Fruit fly (Drosophila melanogaster) whole organism, embryonic: ENCODE results near the gene klg.

Experiments
- Atf3 ChIP-seq: fragments of 200-800 bp; sonication (Bioruptor generic); optimal IDR thresholded peaks from 3 replicates; lab custom pipeline; 2016; ENCODE audit warnings: missing biosample characterization, missing genetic modification characterization
- CG10147 ChIP-seq: fragments of 200-800 bp; sonication (Bioruptor generic); optimal IDR thresholded peaks from 2 replicates; lab custom pipeline; 2019; ENCODE audit warnings: missing biosample characterization, mild to moderate bottlenecking, missing genetic modification characterization, moderate library complexity
- CG1024 ChIP-seq: fragments of 200-800 bp; sonication (Bioruptor generic); IDR thresholded peaks from 2 replicates; pipeline ENCODE4 v1.3.6; 2022; ENCODE audit warnings: missing biosample characterization, missing genetic modification characterization
- CG10274 ChIP-seq: fragments of 200-800 bp; sonication (Bioruptor generic); optimal IDR thresholded peaks from 3 replicates; lab custom pipeline; 2017; ENCODE audit warnings: missing biosample characterization, mild to moderate bottlenecking, missing genetic modification characterization
- CG11093 ChIP-seq: fragments of 200-800 bp; sonication (Bioruptor generic); IDR thresholded peaks from 3 replicates; pipeline ENCODE4 v1.3.6; 2022; ENCODE audit warnings: missing biosample characterization, missing genetic modification characterization
- CG11398 ChIP-seq: fragments of 200-800 bp; sonication (Bioruptor generic); optimal IDR thresholded peaks from 2 replicates; lab custom pipeline; 2016; ENCODE audit warnings: missing biosample characterization, missing genetic modification characterization
- CG12219 ChIP-seq: fragments of 200-800 bp; sonication (Bioruptor generic); optimal IDR thresholded peaks from 3 replicates; lab custom pipeline; 2018; ENCODE audit warnings: missing biosample characterization, mild to moderate bottlenecking, missing genetic modification characterization
- CG12391 ChIP-seq: fragments of 200-800 bp; sonication (Bioruptor generic); optimal IDR thresholded peaks from 3 replicates; lab custom pipeline; 2018; ENCODE audit warnings: missing biosample characterization, mild to moderate bottlenecking, missing genetic modification characterization, moderate library complexity
- CG12942 ChIP-seq: fragments of 200-800 bp; sonication (Bioruptor generic); optimal IDR thresholded peaks from 3 replicates; lab custom pipeline; 2016; ENCODE audit warnings: missing biosample characterization, missing genetic modification characterization
- CG13296 ChIP-seq: fragments of 200-800 bp; sonication (Bioruptor generic); optimal IDR thresholded peaks from 3 replicates; lab custom pipeline; 2018; ENCODE audit warnings: missing biosample characterization, mild to moderate bottlenecking, missing genetic modification characterization
- CG14050 ChIP-seq: fragments of 200-800 bp; sonication (Bioruptor generic); IDR thresholded peaks from 3 replicates; pipeline ENCODE4 v1.3.6; 2022; ENCODE audit warnings: missing biosample characterization, missing genetic modification characterization
- CG14441 ChIP-seq: fragments of 200-800 bp; sonication (Bioruptor generic); IDR thresholded peaks from 2 replicates; pipeline ENCODE4 v1.3.6; 2022; ENCODE audit warnings: missing biosample characterization, missing genetic modification characterization
- CG14667 ChIP-seq: fragments of 200-800 bp; sonication (Bioruptor generic); IDR thresholded peaks from 2 replicates; pipeline ENCODE4 v1.3.6; 2022; ENCODE audit warnings: missing biosample characterization, missing genetic modification characterization
- CG14860 ChIP-seq: fragments of 200-800 bp; sonication (Bioruptor generic); IDR thresholded peaks from 3 replicates; pipeline ENCODE4 v1.3.6; 2022; ENCODE audit warnings: missing biosample characterization, missing genetic modification characterization; ENCODE audit not compliant: partially characterized antibody
- CG16813 ChIP-seq: fragments of 200-800 bp; sonication (Bioruptor generic); IDR thresholded peaks from 3 replicates; pipeline ENCODE4 v1.3.6; 2022; ENCODE audit warnings: missing biosample characterization, missing genetic modification characterization; ENCODE audit not compliant: partially characterized antibody
- CG17912 ChIP-seq: fragments of 200-800 bp; sonication (Bioruptor generic); optimal IDR thresholded peaks from 2 replicates; lab custom pipeline; 2018; ENCODE audit warnings: missing biosample characterization, mild to moderate bottlenecking, missing genetic modification characterization
- CG2875 ChIP-seq: fragments of 200-800 bp; sonication (Bioruptor generic); optimal IDR thresholded peaks from 2 replicates; lab custom pipeline; 2017; ENCODE audit warnings: missing biosample characterization, mild to moderate bottlenecking, missing genetic modification characterization, missing genetic modification reagents
- CG31224 ChIP-seq: fragments of 200-800 bp; sonication (Bioruptor generic); IDR thresholded peaks from 2 replicates; pipeline ENCODE4 v1.3.6; 2022; ENCODE audit warnings: missing biosample characterization, missing genetic modification characterization
- CG3726 ChIP-seq: fragments of 200-800 bp; sonication (Bioruptor generic); IDR thresholded peaks from 3 replicates; pipeline ENCODE4, ENCODE4 v1.3.6; 2022; ENCODE audit warnings: missing biosample characterization, missing genetic modification characterization
- CG4820 ChIP-seq: fragments of 200-800 bp; sonication (Bioruptor generic); optimal IDR thresholded peaks from 3 replicates; lab custom pipeline; 2016; ENCODE audit warnings: missing biosample characterization, missing genetic modification characterization
- CG6854 ChIP-seq: fragments of 200-800 bp; sonication (Bioruptor generic); optimal IDR thresholded peaks from 3 replicates; lab custom pipeline; 2017; ENCODE audit warnings: missing biosample characterization, mild to moderate bottlenecking, missing genetic modification characterization
- CG7357 ChIP-seq: fragments of 200-800 bp; sonication (Bioruptor generic); IDR thresholded peaks from 3 replicates; pipeline ENCODE4 v1.3.6; 2022; ENCODE audit warnings: missing biosample characterization, missing genetic modification characterization
- CG9609 ChIP-seq: fragments of 200-800 bp; sonication (Bioruptor generic); optimal IDR thresholded peaks from 3 replicates; lab custom pipeline; 2016; ENCODE audit warnings: missing biosample characterization, missing genetic modification characterization
- Camta ChIP-seq: fragments of 200-800 bp; sonication (Bioruptor generic); optimal IDR thresholded peaks from 2 replicates; lab custom pipeline; 2016; ENCODE audit warnings: missing biosample characterization, missing genetic modification characterization
- Dref ChIP-seq: fragments of 200-800 bp; sonication (Bioruptor generic); IDR thresholded peaks from 2 replicates; pipeline ENCODE4 v1.3.6; 2022; ENCODE audit warnings: missing biosample characterization, missing genetic modification characterization
- E2f1 ChIP-seq: fragments of 200-800 bp; sonication (Bioruptor generic); IDR thresholded peaks from 2 replicates; pipeline ENCODE4 v1.3.6; 2022; ENCODE audit warnings: missing biosample characterization, missing genetic modification characterization
- Fer2 ChIP-seq: fragments of 200-800 bp; sonication (Bioruptor generic); optimal IDR thresholded peaks from 2 replicates; lab custom pipeline; 2018; ENCODE audit warnings: missing biosample characterization, mild to moderate bottlenecking, missing genetic modification characterization, moderate library complexity
- HLH3B ChIP-seq: fragments of 200-800 bp; sonication (Bioruptor generic); IDR thresholded peaks from 2 replicates; pipeline ENCODE4 v1.3.6; 2022; ENCODE audit warnings: missing biosample characterization, missing genetic modification characterization
- Lim3 ChIP-seq: fragments of 200-800 bp; sonication (Bioruptor generic); IDR thresholded peaks from 2 replicates; pipeline ENCODE4 v1.3.6; 2022; ENCODE audit warnings: missing biosample characterization, missing genetic modification characterization
- Med ChIP-seq: fragments of 200-800 bp; sonication (Bioruptor generic); peaks from one replicate; lab custom pipeline; 2016; ENCODE audit warnings: missing biosample characterization, missing genetic modification characterization, mild to moderate bottlenecking, inconsistent platforms, moderate library complexity
- Stat92E ChIP-seq, 3 experiments: fragments of >200 bp in 2 of 3; fragments of 200-800 bp in 1 of 3; sonication (Bioruptor generic) in 1 of 3; optimal IDR thresholded peaks; 2 replicates each; lab custom pipeline; 2017 to 2019; ENCODE audit warnings: missing biosample characterization in 3 of 3, missing genetic modification characterization in 3 of 3, mild to moderate bottlenecking in 1 of 3, moderate library complexity in 1 of 3
- bigmax ChIP-seq: fragments of 200-800 bp; sonication (Bioruptor generic); optimal IDR thresholded peaks from 2 replicates; lab custom pipeline; 2018; ENCODE audit warnings: missing biosample characterization, mild to moderate bottlenecking, missing genetic modification characterization
- bsh ChIP-seq, 2 experiments: fragments of 200-800 bp; sonication (Bioruptor generic); optimal IDR thresholded peaks; 2 replicates each; lab custom pipeline; 2017 to 2018; ENCODE audit warnings: mild to moderate bottlenecking in 2 of 2, missing biosample characterization in 2 of 2, missing genetic modification characterization in 2 of 2, moderate library complexity in 1 of 2
- ems ChIP-seq: fragments of 200-800 bp; sonication (Bioruptor generic); optimal IDR thresholded peaks from 3 replicates; lab custom pipeline; 2016; ENCODE audit warnings: missing biosample characterization, missing genetic modification characterization
- en ChIP-seq: fragments of 200-800 bp; sonication (Bioruptor generic); optimal IDR thresholded peaks from 2 replicates; lab custom pipeline; 2016; ENCODE audit warnings: missing biosample characterization, missing genetic modification characterization
- exex ChIP-seq: fragments of 200-800 bp; sonication (Bioruptor generic); optimal IDR thresholded peaks from 4 replicates; lab custom pipeline; 2018; ENCODE audit warnings: missing biosample characterization, mild to moderate bottlenecking, missing genetic modification characterization, moderate library complexity
- fd96Cb ChIP-seq: fragments of 200-800 bp; sonication (Bioruptor generic); optimal IDR thresholded peaks from 2 replicates; lab custom pipeline; 2018; ENCODE audit warnings: missing biosample characterization, mild to moderate bottlenecking, missing genetic modification characterization, moderate library complexity
- gfzf ChIP-seq: fragments of 200-800 bp; sonication (Bioruptor generic); optimal IDR thresholded peaks from 2 replicates; lab custom pipeline; 2016; ENCODE audit warnings: missing biosample characterization, mild to moderate bottlenecking, missing genetic modification characterization, moderate library complexity
- gsb ChIP-seq: fragments of 200-800 bp; sonication (Bioruptor generic); IDR thresholded peaks from 2 replicates; pipeline ENCODE4 v1.3.6; 2022; ENCODE audit warnings: missing biosample characterization, missing genetic modification characterization
- ind ChIP-seq: fragments of 200-800 bp; sonication (Bioruptor generic); optimal IDR thresholded peaks from 3 replicates; lab custom pipeline; 2016; ENCODE audit warnings: missing biosample characterization, missing genetic modification characterization
- luna ChIP-seq: fragments of 200-800 bp; sonication (Bioruptor generic); optimal IDR thresholded peaks from 2 replicates; lab custom pipeline; 2016; ENCODE audit warnings: missing biosample characterization, missing genetic modification characterization
- pnt ChIP-seq: fragments of 200-800 bp; sonication (Bioruptor generic); optimal IDR thresholded peaks from 3 replicates; lab custom pipeline; 2016; ENCODE audit warnings: missing biosample characterization, missing genetic modification characterization
- run ChIP-seq: fragments of 200-800 bp; sonication (Bioruptor generic); optimal IDR thresholded peaks from 3 replicates; lab custom pipeline; 2018; ENCODE audit warnings: missing biosample characterization, mild to moderate bottlenecking, missing genetic modification characterization
- slp2 ChIP-seq: fragments of 200-800 bp; sonication (Bioruptor generic); optimal IDR thresholded peaks from 2 replicates; lab custom pipeline; 2016; ENCODE audit warnings: missing biosample characterization, missing genetic modification characterization
- tgo ChIP-seq: fragments of 200-800 bp; sonication (Bioruptor generic); IDR thresholded peaks from 3 replicates; pipeline ENCODE4 v1.3.6; 2022; ENCODE audit warnings: missing biosample characterization, missing genetic modification characterization
- trem ChIP-seq: fragments of 200-800 bp; optimal IDR thresholded peaks from 3 replicates; lab custom pipeline; 2019; ENCODE audit warnings: missing biosample characterization, mild to moderate bottlenecking, missing genetic modification characterization, moderate library complexity
- tup ChIP-seq: fragments of 200-800 bp; sonication (Bioruptor generic); optimal IDR thresholded peaks from 2 replicates; lab custom pipeline; 2016; ENCODE audit warnings: missing biosample characterization, mild to moderate bottlenecking, missing genetic modification characterization, moderate library complexity
- unpg ChIP-seq: fragments of 200-800 bp; sonication (Bioruptor generic); optimal IDR thresholded peaks from 3 replicates; lab custom pipeline; 2018; ENCODE audit warnings: missing biosample characterization, mild to moderate bottlenecking, missing genetic modification characterization, moderate library complexity
- usp ChIP-seq: fragments of >200 bp; optimal IDR thresholded peaks from 2 replicates; lab custom pipeline; 2017; ENCODE audit warnings: missing biosample characterization, missing genetic modification characterization
- wek ChIP-seq: fragments of 200-800 bp; sonication (Bioruptor generic); optimal IDR thresholded peaks from 3 replicates; lab custom pipeline; 2018; ENCODE audit warnings: missing biosample characterization, mild to moderate bottlenecking, missing genetic modification characterization, moderate library complexity
- wor ChIP-seq: fragments of 200-800 bp; sonication (Bioruptor generic); IDR thresholded peaks from 2 replicates; pipeline ENCODE4 v1.3.6; 2022; ENCODE audit warnings: missing biosample characterization, missing genetic modification characterization

The klg gene

dm6 chr3R:22861982-22862381 is 37.1 kb upstream of the klg start (continued):
- no peak for TF ChIP-seq en (GFP tag; lab: Kevin White, UChicago)
- no peak for TF ChIP-seq CG16813 (GFP tag; lab: Robert Waterston, UW)
- no peak for TF ChIP-seq CG14860
- no peak for TF ChIP-seq Dref (GFP tag; lab: Robert Waterston, UW)
- TF ChIP-seq E2f1 (GFP tag; lab: Robert Waterston, UW): peak; percentile 52
- no peak for TF ChIP-seq gsb (GFP tag; lab: Robert Waterston, UW)
- peak; percentile 31 for TF ChIP-seq Atf3 (GFP tag; lab: Kevin White, UChicago)
- TF ChIP-seq Lim3 (GFP tag; lab: Robert Waterston, UW): no peak
- peak; percentile 10 for TF ChIP-seq ems (GFP tag; lab: Kevin White, UChicago)
- TF ChIP-seq gfzf (GFP tag; lab: Kevin White, UChicago): no peak
- TF ChIP-seq exex (tag; lab: Kevin White, UChicago): peak; percentile 1
- TF ChIP-seq Fer2 (tag; lab: Kevin White, UChicago): no peak
- TF ChIP-seq unpg (GFP tag; lab: Kevin White, UChicago): peak; percentile 68
- no peak for TF ChIP-seq tup (GFP tag; lab: Kevin White, UChicago)
- TF ChIP-seq HLH3B (GFP tag; lab: Robert Waterston, UW): peak; percentile 50; the same call in 1 of the 2 replicates
- peak; percentile 15 for TF ChIP-seq CG9609 (GFP tag; lab: Kevin White, UChicago)
- TF ChIP-seq Stat92E (GFP tag; optimal IDR thresholded peaks at IDR 0.05; lab: Kevin White, UChicago): no peak
- peak; percentile 49 for TF ChIP-seq CG13296 (GFP tag; lab: Kevin White, UChicago)
- TF ChIP-seq CG1024: peak; percentile 41; the same call in 1 of the 2 replicates
- peak; percentile 10 for TF ChIP-seq CG6854 (GFP tag; lab: Kevin White, UChicago)
- TF ChIP-seq CG17912 (GFP tag; lab: Kevin White, UChicago): no peak
- TF ChIP-seq CG12942: no peak
- TF ChIP-seq CG11093 (GFP tag; lab: Robert Waterston, UW): no peak
- TF ChIP-seq CG14441: peak; percentile 58
- TF ChIP-seq CG10274 (GFP tag; lab: Kevin White, UChicago): no peak
- peak; percentile 2 for TF ChIP-seq wek
- peak; percentile 45 for TF ChIP-seq CG2875
- TF ChIP-seq wor (GFP tag; lab: Robert Waterston, UW): no peak
- TF ChIP-seq CG12219 (GFP tag; lab: Kevin White, UChicago): peak; percentile 59
- TF ChIP-seq bigmax (GFP tag; lab: Kevin White, UChicago): no peak
- TF ChIP-seq fd96Cb (tag; lab: Kevin White, UChicago): peak; percentile 45
- TF ChIP-seq Med (GFP tag; lab: Kevin White, UChicago): peak; percentile 90
- peak; percentile 54; the same call in 2 of the 3 replicates for TF ChIP-seq tgo (GFP tag; lab: Robert Waterston, UW)
- TF ChIP-seq trem (tag; lab: Kevin White, UChicago): peak; percentile 8
- TF ChIP-seq luna: no peak
- TF ChIP-seq CG10147 (GFP tag; lab: Kevin White, UChicago): peak; percentile 33
- TF ChIP-seq Camta (GFP tag; lab: Kevin White, UChicago): no peak
- no peak for TF ChIP-seq pnt (GFP tag; lab: Kevin White, UChicago)
- peak; percentile 32 for TF ChIP-seq run (tag; lab: Kevin White, UChicago)
- TF ChIP-seq CG14667 (GFP tag; lab: Robert Waterston, UW): peak; percentile 30
- peak; percentile 56 for TF ChIP-seq CG12391 (tag; lab: Kevin White, UChicago)
- peak in 1 of 2 experiments; percentile 79 for TF ChIP-seq bsh (GFP tag; optimal IDR thresholded peaks at IDR 0.05; lab: Kevin White, UChicago)
- peak; percentile 52; the same call in 2 of the 3 replicates for TF ChIP-seq CG14050 (GFP tag; lab: Robert Waterston, UW)
- TF ChIP-seq usp (GFP tag; lab: Kevin White, UChicago): no peak
- no peak for TF ChIP-seq CG11398 (GFP tag; lab: Kevin White, UChicago)
- no peak for TF ChIP-seq CG4820 (GFP tag; lab: Kevin White, UChicago)
- TF ChIP-seq CG7357 (GFP tag; lab: Robert Waterston, UW): peak; percentile 21; the same call in 1 of the 3 replicates
- TF ChIP-seq slp2: peak; percentile 53
- TF ChIP-seq CG3726 (GFP tag; lab: Robert Waterston, UW): no peak
- 0 out of 2 replicates have a peak, but pooled peaks have one; percentile 29 for TF ChIP-seq CG31224 (GFP tag; lab: Robert Waterston, UW)
- peak; percentile 32 for TF ChIP-seq ind (GFP tag; lab: Kevin White, UChicago)
